Worm (Caenorhabditis elegans): Measurements from ENCODE around the gene clc-5.
A peak's percentile ranks its signal among the peaks of the same experiment; 100 is the strongest.

DNA sequence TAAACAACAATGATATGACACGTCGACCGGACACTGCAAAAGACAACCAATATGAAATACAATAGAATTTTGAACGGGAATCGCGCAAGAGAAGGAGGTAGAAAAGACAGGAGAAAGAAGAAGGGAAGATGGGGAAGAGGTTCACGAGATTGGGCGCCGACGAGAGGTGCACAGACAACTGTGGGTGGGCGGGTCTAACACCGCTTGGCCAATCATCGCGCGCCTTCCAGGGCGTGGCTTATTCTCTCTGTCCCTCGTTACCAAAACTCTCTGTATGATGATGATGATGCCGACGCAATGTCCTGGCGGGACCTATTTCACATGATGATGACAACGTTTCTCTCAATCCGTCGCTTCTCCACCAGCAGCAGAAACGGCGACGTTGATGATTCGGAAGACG lies 27.1 kb downstream of the clc-5 start:
- TF ChIP-seq pqm-1 (tag; optimal IDR thresholded peaks at IDR 0.05) (no peak), ceh-34 (tag; optimal IDR thresholded peaks at IDR 0.05) (peak; percentile 2), ama-1 (optimal IDR thresholded peaks at IDR 0.05) (no peak), pha-2 (tag; optimal IDR thresholded peaks at IDR 0.05) (no peak)
